Worm (Caenorhabditis elegans): ENCODE results near the gene C17C3.3.

ce11 chrII:5537078-5537477 lies 24.5 kb upstream of the C17C3.3 start:
- TF ChIP-seq elt-3 (tag; optimal IDR thresholded peaks at IDR 0.05) (no peak), hlh-1 (tag; optimal IDR thresholded peaks at IDR 0.05) (no peak), blmp-1 (tag; optimal IDR thresholded peaks at IDR 0.05) (no peak), ceh-83 (GFP tag; optimal IDR thresholded peaks at IDR 0.05) (no peak), nhr-237 (tag; optimal IDR thresholded peaks at IDR 0.05) (no peak), M03D4.4 (tag; optimal IDR thresholded peaks at IDR 0.05) (no peak), cnd-1 (tag; optimal IDR thresholded peaks at IDR 0.05) (no peak), unc-39 (tag; optimal IDR thresholded peaks at IDR 0.05) (no peak), nhr-12 (tag; optimal IDR thresholded peaks at IDR 0.05) (no peak), pha-4 (tag; optimal IDR thresholded peaks at IDR 0.05) (no peak)
